In the genomic region with DNA sequence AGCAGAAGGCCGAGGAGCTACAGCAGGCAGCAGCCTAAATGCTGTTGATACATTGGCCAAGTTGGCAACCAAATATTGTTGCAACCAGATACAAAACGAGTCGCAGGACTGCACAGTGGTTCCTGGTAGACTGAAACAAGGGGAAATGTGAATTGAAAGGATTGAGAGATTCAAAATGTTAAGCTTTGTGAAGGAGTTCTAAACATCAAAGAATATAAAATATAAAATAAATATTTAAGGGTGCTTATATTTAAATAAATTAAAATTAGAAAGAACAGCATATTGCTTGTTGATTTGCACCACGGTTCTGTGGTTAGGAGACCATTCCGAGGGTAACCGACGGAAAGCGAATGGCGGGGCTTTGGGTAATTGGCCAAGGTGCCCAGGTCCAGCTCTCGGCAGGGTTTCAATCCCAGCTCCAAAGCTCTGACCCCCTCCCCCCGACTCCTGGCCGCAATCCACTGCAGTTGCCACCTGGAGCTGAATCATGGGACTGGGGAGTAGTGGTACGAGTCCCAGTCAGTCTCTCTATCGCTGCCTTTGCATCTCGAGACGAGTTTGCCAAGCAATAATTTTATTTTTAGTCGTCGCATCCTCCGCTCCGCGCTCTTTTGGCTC, we compare ENCODE assay signal across 4 fruit fly cellular contexts.
TF ChIP-seq lines count a peak whose summit lies in the region.

No protein-coding gene starts in this region.

- TF ChIP-seq CTCF in whole organism, embryonic (GFP tag; optimal IDR thresholded peaks at IDR 0.05; lab: Kevin White, UChicago): no peak

TF ChIP-seq in whole organism, embryonic, 481 proteins besides CTCF, POLR2A, EP300 and RAD21 (continues in another document):
- TF ChIP-seq vfl (GFP tag; optimal IDR thresholded peaks at IDR 0.05; lab: Kevin White, UChicago) (no peak), CG15601 (tag; optimal IDR thresholded peaks at IDR 0.05; lab: Kevin White, UChicago) (no peak), unpg (GFP tag; optimal IDR thresholded peaks at IDR 0.05; lab: Kevin White, UChicago) (peak; percentile 54), CG12219 (GFP tag; optimal IDR thresholded peaks at IDR 0.05; lab: Kevin White, UChicago) (no peak), CG9932 (GFP tag; IDR thresholded peaks at IDR 0.05; lab: Robert Waterston, UW) (no peak), CG8944 (GFP tag; optimal IDR thresholded peaks at IDR 0.05; lab: Kevin White, UChicago) (no peak), sima (GFP tag; optimal IDR thresholded peaks at IDR 0.05; lab: Kevin White, UChicago) (no peak), run (tag; optimal IDR thresholded peaks at IDR 0.05; lab: Kevin White, UChicago) (no peak), az2 (GFP tag; optimal IDR thresholded peaks at IDR 0.05; lab: Kevin White, UChicago) (peak; percentile 17), CG12744 (GFP tag; optimal IDR thresholded peaks at IDR 0.05; lab: Kevin White, UChicago) (no peak), ase (GFP tag; IDR thresholded peaks at IDR 0.05; lab: Robert Waterston, UW) (no peak), pum (GFP tag; optimal IDR thresholded peaks at IDR 0.05; lab: Kevin White, UChicago) (no peak), Bdp1 (GFP tag; optimal IDR thresholded peaks at IDR 0.05; lab: Kevin White, UChicago) (no peak), Lpt (GFP tag; optimal IDR thresholded peaks at IDR 0.05; lab: Kevin White, UChicago) (no peak), sna (GFP tag; IDR thresholded peaks at IDR 0.05; lab: Robert Waterston, UW; ENCODE audit: partially characterized antibody) (no peak), CG11560 (tag; IDR thresholded peaks at IDR 0.05; lab: Robert Waterston, UW) (no peak), MESR4 (GFP tag; optimal IDR thresholded peaks at IDR 0.05; lab: Kevin White, UChicago) (no peak), Drgx (GFP tag; IDR thresholded peaks at IDR 0.05; lab: Robert Waterston, UW) (peak; percentile 90), Oli (tag; optimal IDR thresholded peaks at IDR 0.05; lab: Kevin White, UChicago) (peak; percentile 48), CG8290 (GFP tag; optimal IDR thresholded peaks at IDR 0.05; lab: Kevin White, UChicago) (no peak), CG8290 (tag; optimal IDR thresholded peaks at IDR 0.05; lab: Kevin White, UChicago) (no peak), CG3065 (GFP tag; optimal IDR thresholded peaks at IDR 0.05; lab: Kevin White, UChicago) (no peak)

TF ChIP-seq in whole organism, prepupa, 60 proteins besides CTCF, POLR2A, EP300 and RAD21 (continues in another document):
- peak; percentile 86 for TF ChIP-seq CG10669 (GFP tag; optimal IDR thresholded peaks at IDR 0.05; lab: Kevin White, UChicago)
- peak; percentile 88 for TF ChIP-seq Blimp-1 (GFP tag; optimal IDR thresholded peaks at IDR 0.05; lab: Kevin White, UChicago)
- TF ChIP-seq Ets96B (tag; optimal IDR thresholded peaks at IDR 0.05; lab: Kevin White, UChicago): peak; percentile 96
- peak; percentile 73 for TF ChIP-seq fd85E (GFP tag; optimal IDR thresholded peaks at IDR 0.05; lab: Kevin White, UChicago)
- TF ChIP-seq Eip75B (GFP tag; optimal IDR thresholded peaks at IDR 0.05; lab: Kevin White, UChicago): peak; percentile 83
- no peak for TF ChIP-seq Hr38 (GFP tag; optimal IDR thresholded peaks at IDR 0.05; lab: Kevin White, UChicago)
- peak; percentile 91 for TF ChIP-seq Met (GFP tag; optimal IDR thresholded peaks at IDR 0.05; lab: Kevin White, UChicago)
- peak; percentile 91 for TF ChIP-seq net (GFP tag; optimal IDR thresholded peaks at IDR 0.05; lab: Kevin White, UChicago)
- peak; percentile 81 for TF ChIP-seq CG7368 (GFP tag; optimal IDR thresholded peaks at IDR 0.05; lab: Kevin White, UChicago)
- TF ChIP-seq dac (GFP tag; optimal IDR thresholded peaks at IDR 0.05; lab: Kevin White, UChicago): peak; percentile 82
- peak; percentile 86 for TF ChIP-seq Lpt (GFP tag; optimal IDR thresholded peaks at IDR 0.05; lab: Kevin White, UChicago)
- TF ChIP-seq pdm3 (GFP tag; optimal IDR thresholded peaks at IDR 0.05; lab: Kevin White, UChicago): peak; percentile 84
- TF ChIP-seq eg (GFP tag; IDR thresholded peaks at IDR 0.05; lab: Robert Waterston, UW): peak; percentile 90
- TF ChIP-seq CG8319 (GFP tag; optimal IDR thresholded peaks at IDR 0.05; lab: Kevin White, UChicago): peak; percentile 76
- TF ChIP-seq CG31627 (GFP tag; optimal IDR thresholded peaks at IDR 0.05; lab: Kevin White, UChicago): peak; percentile 75
- TF ChIP-seq CG34406 (GFP tag; optimal IDR thresholded peaks at IDR 0.05; lab: Kevin White, UChicago): peak; percentile 95
- TF ChIP-seq spab (GFP tag; optimal IDR thresholded peaks at IDR 0.05; lab: Kevin White, UChicago): peak; percentile 88
- TF ChIP-seq Smox (GFP tag; optimal IDR thresholded peaks at IDR 0.05; lab: Kevin White, UChicago): peak; percentile 87
- peak; percentile 89 for TF ChIP-seq CG6276 (GFP tag; optimal IDR thresholded peaks at IDR 0.05; lab: Kevin White, UChicago)
- peak; percentile 83 for TF ChIP-seq Sox15 (GFP tag; optimal IDR thresholded peaks at IDR 0.05; lab: Kevin White, UChicago)
- peak; percentile 94 for TF ChIP-seq CG32006 (GFP tag; optimal IDR thresholded peaks at IDR 0.05; lab: Kevin White, UChicago)

TF ChIP-seq in whole organism, pupa, 21 proteins besides CTCF, POLR2A, EP300 and RAD21:
- TF ChIP-seq CG32121 (GFP tag; IDR thresholded peaks at IDR 0.05; lab: Robert Waterston, UW): peak; percentile 81
- TF ChIP-seq gl (tag; optimal IDR thresholded peaks at IDR 0.05; lab: Kevin White, UChicago): peak; percentile 75
- TF ChIP-seq CG34367 (tag; optimal IDR thresholded peaks at IDR 0.05; lab: Kevin White, UChicago): peak; percentile 93
- TF ChIP-seq CG10348 (GFP tag; IDR thresholded peaks at IDR 0.05; lab: Robert Waterston, UW): no peak
- peak; percentile 95 for TF ChIP-seq CG14655 (GFP tag; optimal IDR thresholded peaks at IDR 0.05; lab: Kevin White, UChicago)
- TF ChIP-seq D1 (tag; optimal IDR thresholded peaks at IDR 0.05; lab: Kevin White, UChicago): peak; percentile 79
- peak; percentile 87 for TF ChIP-seq Pif1A (GFP tag; optimal IDR thresholded peaks at IDR 0.05; lab: Kevin White, UChicago)
- peak; percentile 94 for TF ChIP-seq CG15710 (tag; optimal IDR thresholded peaks at IDR 0.05; lab: Kevin White, UChicago)
- peak; percentile 95 for TF ChIP-seq Pif1B (GFP tag; optimal IDR thresholded peaks at IDR 0.05; lab: Kevin White, UChicago)
- peak; percentile 76 for TF ChIP-seq fd96Ca (GFP tag; IDR thresholded peaks at IDR 0.05; lab: Robert Waterston, UW)
- peak; percentile 91 for TF ChIP-seq CG8301 (tag; optimal IDR thresholded peaks at IDR 0.05; lab: Kevin White, UChicago)
- peak; percentile 85 for TF ChIP-seq CG12605 (GFP tag; IDR thresholded peaks at IDR 0.05; lab: Robert Waterston, UW)
- TF ChIP-seq rn (GFP tag; IDR thresholded peaks at IDR 0.05; lab: Robert Waterston, UW): peak; percentile 74
- TF ChIP-seq CG8159 (tag; optimal IDR thresholded peaks at IDR 0.05; lab: Kevin White, UChicago): peak; percentile 94
- peak; percentile 2 for TF ChIP-seq EcR (GFP tag; optimal IDR thresholded peaks at IDR 0.05; lab: Kevin White, UChicago)
- peak; percentile 95 for TF ChIP-seq CG9948 (tag; optimal IDR thresholded peaks at IDR 0.05; lab: Kevin White, UChicago)
- peak; percentile 86 for TF ChIP-seq Ets98B (GFP tag; IDR thresholded peaks at IDR 0.05; lab: Robert Waterston, UW)
- TF ChIP-seq CG13204 (GFP tag; optimal IDR thresholded peaks at IDR 0.05; lab: Kevin White, UChicago): peak; percentile 81
- TF ChIP-seq CG17806 (tag; optimal IDR thresholded peaks at IDR 0.05; lab: Kevin White, UChicago): peak; percentile 95
- TF ChIP-seq CG4496 (GFP tag; IDR thresholded peaks at IDR 0.05; lab: Robert Waterston, UW): peak; percentile 88
- TF ChIP-seq Snoo (tag; optimal IDR thresholded peaks at IDR 0.05; lab: Kevin White, UChicago): peak; percentile 92
TF ChIP-seq in whole organism, pupa: peak in this region for 20.

TF ChIP-seq in whole organism, wandering third instar larva, 38 proteins besides CTCF, POLR2A, EP300 and RAD21 (continues in another document):
- peak; percentile 83 for TF ChIP-seq ey (GFP tag; optimal IDR thresholded peaks at IDR 0.05; lab: Kevin White, UChicago)
- peak; percentile 75 for TF ChIP-seq woc (GFP tag; optimal IDR thresholded peaks at IDR 0.05; lab: Kevin White, UChicago)
- TF ChIP-seq CG9705 (GFP tag; optimal IDR thresholded peaks at IDR 0.05; lab: Kevin White, UChicago): peak; percentile 75
- TF ChIP-seq Dif (GFP tag; optimal IDR thresholded peaks at IDR 0.05; lab: Kevin White, UChicago; ENCODE audit: partially characterized antibody): peak; percentile 10
- TF ChIP-seq GATAd (GFP tag; optimal IDR thresholded peaks at IDR 0.05; lab: Kevin White, UChicago): no peak
- TF ChIP-seq CG32264 (GFP tag; optimal IDR thresholded peaks at IDR 0.05; lab: Kevin White, UChicago): peak; percentile 45
- peak; percentile 91 for TF ChIP-seq HLH106 (tag; optimal IDR thresholded peaks at IDR 0.05; lab: Kevin White, UChicago)
- TF ChIP-seq Myc (optimal IDR thresholded peaks at IDR 0.05; lab: Kevin White, UChicago): no peak
- peak; percentile 92 for TF ChIP-seq Rel (GFP tag; optimal IDR thresholded peaks at IDR 0.05; lab: Kevin White, UChicago)
- peak; percentile 51 for TF ChIP-seq Rel (tag; optimal IDR thresholded peaks at IDR 0.05; lab: Kevin White, UChicago)
- peak; percentile 95 for TF ChIP-seq OdsH (GFP tag; optimal IDR thresholded peaks at IDR 0.05; lab: Kevin White, UChicago)
- TF ChIP-seq Vsx2 (GFP tag; optimal IDR thresholded peaks at IDR 0.05; lab: Kevin White, UChicago; ENCODE audit: partially characterized antibody): peak; percentile 78
- peak; percentile 89 for TF ChIP-seq sage (GFP tag; optimal IDR thresholded peaks at IDR 0.05; lab: Kevin White, UChicago)
- TF ChIP-seq dl (GFP tag; optimal IDR thresholded peaks at IDR 0.05; lab: Kevin White, UChicago; ENCODE audit: insufficient read depth in 1 of 2, partially characterized antibody in 2 of 2): no peak
- peak in 1 of 2 experiments; percentile 94 for TF ChIP-seq foxo (GFP tag; optimal IDR thresholded peaks at IDR 0.05; lab: Kevin White, UChicago)
- TF ChIP-seq Hnf4 (GFP tag; optimal IDR thresholded peaks at IDR 0.05; lab: Kevin White, UChicago): peak; percentile 88
- peak; percentile 94 for TF ChIP-seq psq (GFP tag; optimal IDR thresholded peaks at IDR 0.05; lab: Kevin White, UChicago)
- TF ChIP-seq lola (GFP tag; optimal IDR thresholded peaks at IDR 0.05; lab: Kevin White, UChicago): no peak
- TF ChIP-seq N (GFP tag; optimal IDR thresholded peaks at IDR 0.05; lab: Kevin White, UChicago): no peak
- TF ChIP-seq dsf (GFP tag; optimal IDR thresholded peaks at IDR 0.05; lab: Kevin White, UChicago; ENCODE audit: borderline replicate concordance): peak; percentile 50
- no peak for TF ChIP-seq Dfd (GFP tag; optimal IDR thresholded peaks at IDR 0.05; lab: Kevin White, UChicago)
- TF ChIP-seq Sp1 (GFP tag; optimal IDR thresholded peaks at IDR 0.05; lab: Kevin White, UChicago): peak; percentile 92
- no peak for TF ChIP-seq jim (GFP tag; optimal IDR thresholded peaks at IDR 0.05; lab: Kevin White, UChicago)
- peak; percentile 57 for TF ChIP-seq Jra (GFP tag; optimal IDR thresholded peaks at IDR 0.05; lab: Kevin White, UChicago)
- TF ChIP-seq pan (optimal IDR thresholded peaks at IDR 0.05; lab: Kevin White, UChicago): no peak
- no peak for TF ChIP-seq Mio (GFP tag; optimal IDR thresholded peaks at IDR 0.05; lab: Kevin White, UChicago)
- peak; percentile 71 for TF ChIP-seq Hr83 (GFP tag; optimal IDR thresholded peaks at IDR 0.05; lab: Kevin White, UChicago; ENCODE audit: poor library complexity, severe bottlenecking)

Comparison
In these comparisons a context has a peak if more than half of its experiments do, and no peak if none do; other contexts are left out.
1. Of the 7 proteins assayed by ChIP-seq in both whole organism, embryonic and whole organism, prepupa: peak only in whole organism, embryonic: none; only in whole organism, prepupa: CG16779, CG6854, Hr39 and Lpt; in both: Blimp-1, Gug and Sox102F; in neither: 0.